Fruit fly (Drosophila melanogaster): Measurements from ENCODE around the gene gny.

Gene gny

dm6 chr2L:10426534-10427048 lies 46.7 kb downstream of the gny start, which contains the start of the genes SmB and KdelR (continued):
- TF ChIP-seq D (optimal IDR thresholded peaks at IDR 0.05), result no peak
- no peak for TF ChIP-seq D (GFP tag; optimal IDR thresholded peaks at IDR 0.05)
- TF ChIP-seq shn (GFP tag; optimal IDR thresholded peaks at IDR 0.05), result no peak
- peak; percentile 52 for TF ChIP-seq CG12155 (GFP tag; optimal IDR thresholded peaks at IDR 0.05)
- TF ChIP-seq CG12942 (GFP tag; optimal IDR thresholded peaks at IDR 0.05), result no peak
- TF ChIP-seq gcm (GFP tag; optimal IDR thresholded peaks at IDR 0.05), result peak; percentile 40
- TF ChIP-seq Xbp1 (GFP tag; optimal IDR thresholded peaks at IDR 0.05), result peak; percentile 97
- peak; percentile 80 for TF ChIP-seq Bgb (GFP tag; IDR thresholded peaks at IDR 0.05; ENCODE audit: partially characterized antibody)
- no peak for TF ChIP-seq CG1792 (GFP tag; optimal IDR thresholded peaks at IDR 0.05)
- no peak for TF ChIP-seq kni (GFP tag; optimal IDR thresholded peaks at IDR 0.05)
- peak; percentile 56 for TF ChIP-seq ewg (GFP tag; optimal IDR thresholded peaks at IDR 0.05)
- TF ChIP-seq Blimp-1 (GFP tag; optimal IDR thresholded peaks at IDR 0.05), result no peak
- no peak for TF ChIP-seq CG15073 (GFP tag; optimal IDR thresholded peaks at IDR 0.05)
- TF ChIP-seq Gug (GFP tag; IDR thresholded peaks at IDR 0.05), result no peak
- no peak for TF ChIP-seq ap (GFP tag; IDR thresholded peaks at IDR 0.05)
- no peak for TF ChIP-seq CG15269 (tag; optimal IDR thresholded peaks at IDR 0.05)
- TF ChIP-seq pzg (GFP tag; optimal IDR thresholded peaks at IDR 0.05), result peak; percentile 51
- TF ChIP-seq CG9797 (GFP tag; optimal IDR thresholded peaks at IDR 0.05), result peak; percentile 56
- peak; percentile 91 for TF ChIP-seq stwl (tag; optimal IDR thresholded peaks at IDR 0.05)
- TF ChIP-seq CG4424 (GFP tag; optimal IDR thresholded peaks at IDR 0.05), result peak; percentile 37
- TF ChIP-seq CG2129 (GFP tag; IDR thresholded peaks at IDR 0.05; ENCODE audit: partially characterized antibody), result peak; percentile 31; the same call in 1 of the 2 replicates
- no peak for TF ChIP-seq CG7372 (GFP tag; IDR thresholded peaks at IDR 0.05)
- peak; percentile 36 for TF ChIP-seq CG13775 (GFP tag; optimal IDR thresholded peaks at IDR 0.05)
- no peak for TF ChIP-seq HLH3B (GFP tag; IDR thresholded peaks at IDR 0.05)
- no peak for TF ChIP-seq Doc2 (GFP tag; IDR thresholded peaks at IDR 0.05)
- peak; percentile 69 for TF ChIP-seq CG8924 (tag; optimal IDR thresholded peaks at IDR 0.05)
- peak; percentile 18; the same call in 1 of the 2 replicates for TF ChIP-seq Adf1 (GFP tag; IDR thresholded peaks at IDR 0.05)
- TF ChIP-seq pfk (GFP tag; optimal IDR thresholded peaks at IDR 0.05), result peak; percentile 25
- TF ChIP-seq vnd (GFP tag; IDR thresholded peaks at IDR 0.05; ENCODE audit: partially characterized antibody), result peak; percentile 89; the same call in 2 of the 3 replicates
- peak; percentile 67 for TF ChIP-seq lbe (GFP tag; optimal IDR thresholded peaks at IDR 0.05)
- TF ChIP-seq CG9437 (GFP tag; optimal IDR thresholded peaks at IDR 0.05), result no peak
- TF ChIP-seq al (GFP tag; IDR thresholded peaks at IDR 0.05), result no peak
- no peak for TF ChIP-seq prd (optimal IDR thresholded peaks at IDR 0.05)
- no peak for TF ChIP-seq prd (GFP tag; IDR thresholded peaks at IDR 0.05)
- peak; percentile 21 for TF ChIP-seq CG8388 (GFP tag; optimal IDR thresholded peaks at IDR 0.05)
- TF ChIP-seq Sry-δ (GFP tag; optimal IDR thresholded peaks at IDR 0.05), result peak; percentile 89
- peak; percentile 95 for TF ChIP-seq nerfin-2 (GFP tag; IDR thresholded peaks at IDR 0.05; ENCODE audit: partially characterized antibody)
- no peak for TF ChIP-seq btn (GFP tag; optimal IDR thresholded peaks at IDR 0.05)
- TF ChIP-seq disco-r (GFP tag; optimal IDR thresholded peaks at IDR 0.05), result no peak
- no peak for TF ChIP-seq Ravus (GFP tag; IDR thresholded peaks at IDR 0.05)
- TF ChIP-seq Dad (GFP tag; optimal IDR thresholded peaks at IDR 0.05), result peak; percentile 4
- TF ChIP-seq Spps (tag; optimal IDR thresholded peaks at IDR 0.05), result no peak
- TF ChIP-seq Doc3 (GFP tag; IDR thresholded peaks at IDR 0.05; ENCODE audit: partially characterized antibody), result peak; percentile 57; the same call in 1 of the 3 replicates
- TF ChIP-seq CG4730 (GFP tag; IDR thresholded peaks at IDR 0.05), result no peak
- no peak for TF ChIP-seq bcd (GFP tag; optimal IDR thresholded peaks at IDR 0.05)
- peak; percentile 83 for TF ChIP-seq unc-4 (GFP tag; IDR thresholded peaks at IDR 0.05; ENCODE audit: partially characterized antibody)
- TF ChIP-seq chinmo (GFP tag; IDR thresholded peaks at IDR 0.05; ENCODE audit: partially characterized antibody), result peak; percentile 61; the same call in 1 of the 4 replicates
- no peak for TF ChIP-seq CG4854 (GFP tag; optimal IDR thresholded peaks at IDR 0.05)
- TF ChIP-seq CG14710 (tag; optimal IDR thresholded peaks at IDR 0.05), result peak; percentile 87
- TF ChIP-seq emc (GFP tag; optimal IDR thresholded peaks at IDR 0.05), result no peak
